Fruit fly (Drosophila melanogaster): ENCODE measurements around the gene RpL34a.

RpL34a gene

DNA sequence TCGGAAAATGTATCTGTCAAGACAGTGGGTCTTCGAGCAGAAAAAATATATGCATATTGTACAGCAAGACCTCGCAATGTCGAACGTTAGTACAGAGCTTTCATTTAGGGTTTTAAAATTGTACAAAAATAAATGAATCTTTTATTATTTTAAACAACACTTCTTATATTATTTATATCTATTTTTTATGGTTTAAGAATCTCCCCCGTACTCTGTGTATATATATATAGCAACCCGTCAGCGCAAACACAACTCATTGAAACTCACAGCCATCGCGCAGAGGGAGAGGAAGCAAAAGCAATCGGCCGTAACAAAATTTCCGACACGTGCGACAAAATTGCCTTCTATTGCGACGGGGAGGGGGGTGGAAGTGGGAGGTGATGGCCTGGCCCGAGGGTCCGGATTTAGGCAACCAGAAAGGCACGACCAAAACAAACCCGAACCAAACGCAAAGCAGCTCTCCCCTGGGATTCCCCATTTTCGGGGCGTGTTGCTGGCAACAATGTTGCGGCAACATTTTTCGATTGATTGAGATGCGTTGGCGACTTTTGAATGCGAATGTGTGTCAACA, 46.9 kb upstream of the RpL34a start (continued):
- TF ChIP-seq HHEX (GFP tag; optimal IDR thresholded peaks at IDR 0.05) (peak; percentile 79), rib (GFP tag; IDR thresholded peaks at IDR 0.05) (no peak), Asciz (GFP tag; optimal IDR thresholded peaks at IDR 0.05) (no peak), ara (GFP tag; IDR thresholded peaks at IDR 0.05) (0 out of 2 replicates have a peak, but pooled peaks have one; percentile 45), eve (GFP tag; optimal IDR thresholded peaks at IDR 0.05) (no peak), CG13894 (tag; optimal IDR thresholded peaks at IDR 0.05) (peak; percentile 74), ranshi (GFP tag; IDR thresholded peaks at IDR 0.05) (peak; percentile 79), sna (GFP tag; IDR thresholded peaks at IDR 0.05; ENCODE audit: partially characterized antibody) (no peak; the same call in 1 of the 2 replicates), CG10462 (GFP tag; optimal IDR thresholded peaks at IDR 0.05) (no peak), CG12391 (tag; optimal IDR thresholded peaks at IDR 0.05) (peak; percentile 31), CG9437 (GFP tag; optimal IDR thresholded peaks at IDR 0.05) (no peak), her (GFP tag; optimal IDR thresholded peaks at IDR 0.05) (no peak), Hr51 (GFP tag; optimal IDR thresholded peaks at IDR 0.05) (peak in 1 of 2 experiments; percentile 62), schlank (tag; optimal IDR thresholded peaks at IDR 0.05) (no peak), YL-1 (GFP tag; optimal IDR thresholded peaks at IDR 0.05) (no peak), CG11504 (tag; optimal IDR thresholded peaks at IDR 0.05) (peak; percentile 99), CG10267 (tag; optimal IDR thresholded peaks at IDR 0.05) (peak; percentile 2), NC2α (GFP tag; optimal IDR thresholded peaks at IDR 0.05) (no peak), CG15514 (GFP tag; optimal IDR thresholded peaks at IDR 0.05) (peak; percentile 55), CG15269 (tag; optimal IDR thresholded peaks at IDR 0.05) (peak; percentile 52), CG17186 (GFP tag; optimal IDR thresholded peaks at IDR 0.05) (no peak), pros (GFP tag; optimal IDR thresholded peaks at IDR 0.05) (no peak), Awh (GFP tag; IDR thresholded peaks at IDR 0.05) (peak; percentile 59; the same call in 1 of the 2 replicates), unpg (GFP tag; optimal IDR thresholded peaks at IDR 0.05) (peak; percentile 69), Dll (GFP tag; IDR thresholded peaks at IDR 0.05; ENCODE audit: partially characterized antibody) (no peak), CG9609 (GFP tag; optimal IDR thresholded peaks at IDR 0.05) (no peak), bcd (GFP tag; optimal IDR thresholded peaks at IDR 0.05) (peak; percentile 69), NC2β (GFP tag; optimal IDR thresholded peaks at IDR 0.05) (no peak), esg (GFP tag; conservative IDR thresholded peaks at IDR 0.05) (peak; percentile 54), p53 (GFP tag; optimal IDR thresholded peaks at IDR 0.05) (no peak), CG5953 (GFP tag; IDR thresholded peaks at IDR 0.05) (peak; percentile 44; the same call in 1 of the 2 replicates), CG3995 (GFP tag; optimal IDR thresholded peaks at IDR 0.05) (no peak), luna (GFP tag; optimal IDR thresholded peaks at IDR 0.05) (no peak), Vsx1 (GFP tag; optimal IDR thresholded peaks at IDR 0.05) (no peak), zfh1 (GFP tag; IDR thresholded peaks at IDR 0.05) (peak; percentile 65), CG18476 (GFP tag; optimal IDR thresholded peaks at IDR 0.05) (peak; percentile 30), CG10321 (GFP tag; IDR thresholded peaks at IDR 0.05) (0 out of 2 replicates have a peak, but pooled peaks have one; percentile 40), CG3281 (GFP tag; optimal IDR thresholded peaks at IDR 0.05) (peak; percentile 75), ind (GFP tag; optimal IDR thresholded peaks at IDR 0.05) (peak; percentile 74), ATbp (GFP tag; optimal IDR thresholded peaks at IDR 0.05) (peak; percentile 46), scrt (GFP tag; optimal IDR thresholded peaks at IDR 0.05) (peak; percentile 60), Fer2 (tag; optimal IDR thresholded peaks at IDR 0.05) (peak; percentile 54), crol (GFP tag; IDR thresholded peaks at IDR 0.05) (peak; percentile 79), disco-r (GFP tag; optimal IDR thresholded peaks at IDR 0.05) (no peak), CG32767 (GFP tag; IDR thresholded peaks at IDR 0.05) (no peak), Antp (GFP tag; optimal IDR thresholded peaks at IDR 0.05) (no peak), h (optimal IDR thresholded peaks at IDR 0.05) (no peak), ems (GFP tag; optimal IDR thresholded peaks at IDR 0.05) (no peak), Dip2 (GFP tag; IDR thresholded peaks at IDR 0.05) (no peak), sr (GFP tag; IDR thresholded peaks at IDR 0.05) (no peak)
